Fruit fly (Drosophila melanogaster): ENCODE measurements around the gene CG4229.

DNA sequence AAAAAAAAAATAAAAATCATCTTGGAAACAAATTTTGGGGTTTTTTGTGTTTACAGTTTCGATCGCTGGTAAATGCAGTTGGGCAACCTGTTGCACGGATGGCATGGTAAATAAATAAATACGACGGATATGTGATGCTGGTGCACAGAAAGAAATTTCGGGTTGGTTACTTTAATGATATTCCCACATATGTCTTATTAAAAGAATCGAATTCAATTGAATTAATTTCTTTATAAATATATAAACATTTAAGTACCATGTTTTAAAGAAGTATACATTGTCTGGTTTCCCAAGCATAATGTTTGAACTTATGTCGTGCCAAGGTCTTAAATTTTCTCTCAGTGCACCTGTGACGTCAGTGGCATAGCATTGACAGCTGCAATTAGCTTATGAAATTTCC is 10.9 kb downstream of the CG4229 start:
- TF ChIP-seq fd96Ca (GFP tag; IDR thresholded peaks at IDR 0.05), result no peak
- TF ChIP-seq EcR (GFP tag; optimal IDR thresholded peaks at IDR 0.05), result no peak
- no peak for TF ChIP-seq CG12605 (GFP tag; IDR thresholded peaks at IDR 0.05)
- no peak for TF ChIP-seq CG15710 (tag; optimal IDR thresholded peaks at IDR 0.05)
- no peak for TF ChIP-seq CG34367 (tag; optimal IDR thresholded peaks at IDR 0.05)
- no peak for TF ChIP-seq gl (tag; optimal IDR thresholded peaks at IDR 0.05)
- TF ChIP-seq Pif1A (GFP tag; optimal IDR thresholded peaks at IDR 0.05), result no peak
- no peak for TF ChIP-seq Snoo (tag; optimal IDR thresholded peaks at IDR 0.05)
- TF ChIP-seq CG4496 (GFP tag; IDR thresholded peaks at IDR 0.05), result no peak
- TF ChIP-seq CG32121 (GFP tag; IDR thresholded peaks at IDR 0.05), result 0 out of 2 replicates have a peak, but pooled peaks have one; percentile 20
- no peak for TF ChIP-seq Pif1B (GFP tag; optimal IDR thresholded peaks at IDR 0.05)
- peak; percentile 16 for TF ChIP-seq CG14655 (GFP tag; optimal IDR thresholded peaks at IDR 0.05)
- no peak for TF ChIP-seq rn (GFP tag; IDR thresholded peaks at IDR 0.05)

Measured in whole organism, pupa.